Worm (Caenorhabditis elegans) whole organism, late embryonic: ENCODE results near the gene T15H9.4.

Experiments used
- C38D4.7 ChIP-seq: fragments of 200-800 bp; sonication (Bioruptor generic); optimal IDR thresholded peaks from 2 replicates; lab custom pipeline; 2018; ENCODE audit warnings: mild to moderate bottlenecking, missing genetic modification characterization, moderate library complexity, missing compliant biosample characterization
- K09A11.1 ChIP-seq: sonication (generic microtip); optimal IDR thresholded peaks from 2 replicates; lab custom pipeline; 2017; ENCODE audit warnings: antibody characterized with exemption, mild to moderate bottlenecking, missing genetic modification characterization, missing compliant biosample characterization; ENCODE audit not compliant: insufficient read depth
- Y22D7AL.16 ChIP-seq: sonication (generic microtip); optimal IDR thresholded peaks from 2 replicates; lab custom pipeline; 2016; ENCODE audit warnings: missing genetic modification characterization, missing compliant biosample characterization
- ahr-1 ChIP-seq: sonication (generic microtip); optimal IDR thresholded peaks from 2 replicates; lab custom pipeline; 2016; ENCODE audit warnings: missing genetic modification characterization, missing compliant biosample characterization
- ceh-18 ChIP-seq: sonication (generic microtip); optimal IDR thresholded peaks from 2 replicates; lab custom pipeline; 2016; ENCODE audit warnings: missing genetic modification characterization, missing compliant biosample characterization
- ceh-2 ChIP-seq: sonication (generic microtip); optimal IDR thresholded peaks from 2 replicates; lab custom pipeline; 2016; ENCODE audit warnings: missing genotype, missing genetic modification characterization, missing compliant biosample characterization
- ceh-22 ChIP-seq: sonication (generic microtip); optimal IDR thresholded peaks from 2 replicates; lab custom pipeline; 2017; ENCODE audit warnings: missing biosample characterization, missing genetic modification characterization
- ceh-31 ChIP-seq: sonication (generic microtip); optimal IDR thresholded peaks from 2 replicates; lab custom pipeline; 2016; ENCODE audit warnings: missing genetic modification characterization, missing compliant biosample characterization
- ceh-34 ChIP-seq: sonication (generic microtip); optimal IDR thresholded peaks from 2 replicates; lab custom pipeline; 2016; ENCODE audit warnings: mild to moderate bottlenecking, missing genetic modification characterization, missing compliant biosample characterization
- ceh-45 ChIP-seq: fragments of 200-800 bp; sonication (Bioruptor generic); IDR thresholded peaks from 2 replicates; pipeline ENCODE4 v1.3.6; 2022; ENCODE audit warnings: missing genetic modification reagents, missing genetic modification characterization, missing compliant biosample characterization
- elt-2 ChIP-seq: sonication (generic microtip); optimal IDR thresholded peaks from 2 replicates; lab custom pipeline; 2016; ENCODE audit warnings: missing genetic modification reagents, missing genetic modification characterization, missing compliant biosample characterization
- elt-4 ChIP-seq: sonication (generic microtip); optimal IDR thresholded peaks from 2 replicates; lab custom pipeline; 2016; ENCODE audit warnings: missing genetic modification characterization, missing compliant biosample characterization
- ets-4 ChIP-seq: sonication (generic microtip); optimal IDR thresholded peaks from 2 replicates; lab custom pipeline; 2016; ENCODE audit warnings: missing genetic modification characterization, missing compliant biosample characterization
- eyg-1 ChIP-seq: sonication (generic microtip); optimal IDR thresholded peaks from 2 replicates; lab custom pipeline; 2016; ENCODE audit warnings: missing genotype, missing genetic modification characterization, missing compliant biosample characterization
- fkh-10 ChIP-seq: fragments of 150-350 bp; optimal IDR thresholded peaks from 2 replicates; lab custom pipeline; 2014; ENCODE audit warnings: missing biosample characterization, missing genetic modification reagents, missing genetic modification characterization
- gmeb-2 ChIP-seq: sonication (generic microtip); optimal IDR thresholded peaks from 2 replicates; lab custom pipeline; 2016; ENCODE audit warnings: missing genetic modification characterization, inconsistent platforms, missing compliant biosample characterization
- hlh-30 ChIP-seq: sonication (generic microtip); optimal IDR thresholded peaks from 2 replicates; lab custom pipeline; 2017; ENCODE audit warnings: antibody characterized with exemption, missing genetic modification characterization, missing compliant biosample characterization; ENCODE audit not compliant: insufficient read depth
- lim-6 ChIP-seq: sonication (generic microtip); optimal IDR thresholded peaks from 2 replicates; lab custom pipeline; 2016; ENCODE audit warnings: missing genetic modification characterization, missing compliant biosample characterization
- lin-11 ChIP-seq: fragments of 200-800 bp; sonication (Bioruptor generic); optimal IDR thresholded peaks from 2 replicates; lab custom pipeline; 2018; ENCODE audit warnings: mild to moderate bottlenecking, missing genetic modification characterization, missing compliant biosample characterization
- madf-2 ChIP-seq: sonication (generic microtip); optimal IDR thresholded peaks from 2 replicates; lab custom pipeline; 2017; ENCODE audit warnings: missing genetic modification characterization, missing compliant biosample characterization
- npax-4 ChIP-seq: sonication (generic microtip); optimal IDR thresholded peaks from 2 replicates; lab custom pipeline; 2016; ENCODE audit warnings: missing genetic modification characterization, missing compliant biosample characterization
- odd-2 ChIP-seq: sonication (generic microtip); optimal IDR thresholded peaks from 2 replicates; lab custom pipeline; 2017; ENCODE audit warnings: antibody characterized with exemption, mild to moderate bottlenecking, missing genetic modification characterization, missing compliant biosample characterization
- pag-3 ChIP-seq: sonication (generic microtip); optimal IDR thresholded peaks from 2 replicates; lab custom pipeline; 2016; ENCODE audit warnings: missing compliant biosample characterization, missing genetic modification characterization, borderline replicate concordance
- pax-1 ChIP-seq: fragments of 150-350 bp; optimal IDR thresholded peaks from 2 replicates; lab custom pipeline; 2014; ENCODE audit warnings: missing biosample characterization, missing genetic modification characterization
- pha-2 ChIP-seq: sonication (generic microtip); optimal IDR thresholded peaks from 2 replicates; lab custom pipeline; 2017; ENCODE audit warnings: mild to moderate bottlenecking, missing genetic modification characterization, missing compliant biosample characterization
- pha-4 ChIP-seq: fragments of 150-350 bp; optimal IDR thresholded peaks from 2 replicates; lab custom pipeline; 2018; ENCODE audit warnings: missing biosample characterization, missing genetic modification reagents, missing genetic modification characterization
- rnt-1 ChIP-seq: sonication (generic microtip); optimal IDR thresholded peaks from 2 replicates; lab custom pipeline; 2016; ENCODE audit warnings: missing genetic modification characterization, missing compliant biosample characterization
- sdc-2 ChIP-seq: sonication (generic microtip); optimal IDR thresholded peaks from 2 replicates; lab custom pipeline; 2016; ENCODE audit warnings: missing genotype, missing genetic modification characterization, missing compliant biosample characterization
- sox-2 ChIP-seq: fragments of 200-800 bp; sonication (Bioruptor generic); IDR thresholded peaks from 2 replicates; pipeline ENCODE4 v1.3.6; 2022; ENCODE audit warnings: missing genetic modification reagents, missing genetic modification characterization, missing compliant biosample characterization
- sox-4 ChIP-seq: sonication (generic microtip); optimal IDR thresholded peaks from 2 replicates; lab custom pipeline; 2017; ENCODE audit warnings: mild to moderate bottlenecking, missing genetic modification characterization, inconsistent platforms, missing compliant biosample characterization
- syd-9 ChIP-seq: sonication (generic microtip); optimal IDR thresholded peaks from 2 replicates; lab custom pipeline; 2016; ENCODE audit warnings: mild to moderate bottlenecking, missing genetic modification characterization, moderate library complexity, missing compliant biosample characterization
- unc-3 ChIP-seq, 2 experiments: fragments of 200-800 bp in 1 of 2; sonication (Bioruptor generic) in 1 of 2; sonication (generic microtip) in 1 of 2; conservative IDR thresholded peaks in 1 of 2; optimal IDR thresholded peaks in 1 of 2; 2 replicates each; pipeline versions ENCODE4 v1.3.6 to Lab custom; 2016 to 2022; ENCODE audit warnings: missing compliant biosample characterization in 2 of 2, missing genetic modification characterization in 2 of 2, missing genetic modification reagents in 1 of 2
- unc-42 ChIP-seq: sonication (generic microtip); optimal IDR thresholded peaks from 2 replicates; lab custom pipeline; 2016; ENCODE audit warnings: missing genotype, missing genetic modification characterization, missing compliant biosample characterization
- zip-5 ChIP-seq: sonication (generic microtip); optimal IDR thresholded peaks from 2 replicates; lab custom pipeline; 2016; ENCODE audit warnings: missing genetic modification characterization, missing compliant biosample characterization

T15H9.4 gene

ce11 chrII:9617039-9617901 lies 5.6 kb downstream of the T15H9.4 start, which contains the start of gene hal-3:
TSS of gene hal-3 (minus strand) at chrII:9617125.
- TF ChIP-seq hlh-30 (tag; lab: Kevin White, UChicago) (no peak), unc-42 (tag; lab: Kevin White, UChicago) (no peak), pag-3 (tag; lab: Kevin White, UChicago) (no peak), ceh-22 (tag; lab: Kevin White, UChicago) (no peak), unc-3 (GFP tag; conservative IDR thresholded peaks at IDR 0.05; lab: Robert Waterston, UW) (no peak), unc-3 (tag; optimal IDR thresholded peaks at IDR 0.05; lab: Kevin White, UChicago) (no peak), fkh-10 (no peak), ceh-45 (GFP tag; lab: Robert Waterston, UW) (no peak)

ce11 chrII:9617902-9618245 lies 6.2 kb downstream of the T15H9.4 start:
- TF ChIP-seq madf-2 (tag; lab: Kevin White, UChicago) (no peak), elt-2 (tag; lab: Kevin White, UChicago) (no peak), odd-2 (tag; lab: Kevin White, UChicago) (no peak), zip-5 (tag; lab: Kevin White, UChicago) (no peak), ceh-34 (tag; lab: Kevin White, UChicago) (no peak), syd-9 (tag; lab: Kevin White, UChicago) (no peak), npax-4 (tag; lab: Kevin White, UChicago) (no peak), pha-4 (tag; lab: Kevin White, UChicago) (no peak), lin-11 (tag; lab: Kevin White, UChicago) (no peak), eyg-1 (tag; lab: Kevin White, UChicago) (no peak), rnt-1 (tag; lab: Kevin White, UChicago) (no peak), fkh-10 (no peak), ceh-31 (no peak), sox-2 (GFP tag; lab: Robert Waterston, UW) (no peak), unc-3 (GFP tag; conservative IDR thresholded peaks at IDR 0.05; lab: Robert Waterston, UW) (no peak), unc-3 (tag; optimal IDR thresholded peaks at IDR 0.05; lab: Kevin White, UChicago) (no peak), unc-42 (tag; lab: Kevin White, UChicago) (no peak)

- no peak for TF ChIP-seq unc-42 (tag; lab: Kevin White, UChicago)
- TF ChIP-seq Y22D7AL.16 (tag; lab: Kevin White, UChicago) = no peak
- no peak for TF ChIP-seq elt-4 (tag; lab: Kevin White, UChicago)
- no peak for TF ChIP-seq ahr-1 (tag; lab: Kevin White, UChicago)
- no peak for TF ChIP-seq pax-1
- TF ChIP-seq sdc-2 (tag; lab: Kevin White, UChicago) = no peak
- TF ChIP-seq ceh-31 = no peak
- no peak for TF ChIP-seq ceh-18 (tag; lab: Kevin White, UChicago)
- TF ChIP-seq ceh-2 (tag; lab: Kevin White, UChicago) = no peak
- no peak for TF ChIP-seq sox-2 (GFP tag; lab: Robert Waterston, UW)
- no peak for TF ChIP-seq odd-2 (tag; lab: Kevin White, UChicago)
- TF ChIP-seq pha-2 (tag; lab: Kevin White, UChicago) = no peak
- TF ChIP-seq ets-4 = no peak
- TF ChIP-seq K09A11.1 (tag; lab: Kevin White, UChicago) = no peak
- TF ChIP-seq gmeb-2 (tag; lab: Kevin White, UChicago) = no peak
- TF ChIP-seq hlh-30 (tag; lab: Kevin White, UChicago) = no peak
- no peak for TF ChIP-seq C38D4.7 (GFP tag; lab: Kevin White, UChicago)
- no peak for TF ChIP-seq lim-6 (tag; lab: Kevin White, UChicago)
- TF ChIP-seq sox-4 (tag; lab: Kevin White, UChicago) = no peak
These were observed 7.1 kb downstream of the T15H9.4 start for ce11 chrII:9618759-9619158.
